Worm (Caenorhabditis elegans) whole organism, L4 larva: ENCODE data around the gene F17C11.11.

Experiments used
- F44E2.7 ChIP-seq: fragments of 200-800 bp; sonication (Bioruptor generic); IDR thresholded peaks from 2 replicates; pipeline ENCODE4 v2.1.2; 2022; ENCODE audit warnings: missing genetic modification characterization, missing compliant biosample characterization
- ZK337.2 ChIP-seq: fragments of 200-800 bp; sonication (Bioruptor generic); IDR thresholded peaks from 2 replicates; pipeline ENCODE4 v1.3.6; 2022; ENCODE audit warnings: missing genetic modification reagents, missing genetic modification characterization, missing compliant biosample characterization
- ceh-28 ChIP-seq: fragments of 150-350 bp; optimal IDR thresholded peaks from 2 replicates; lab custom pipeline; 2014; ENCODE audit warnings: missing biosample characterization, missing genetic modification reagents, missing genetic modification characterization
- ceh-82 ChIP-seq: sonication (generic microtip); optimal IDR thresholded peaks from 2 replicates; lab custom pipeline; 2017; ENCODE audit warnings: missing biosample characterization, missing genetic modification characterization
- fos-1 ChIP-seq: fragments of 150-350 bp; optimal IDR thresholded peaks from 2 replicates; lab custom pipeline; 2014; ENCODE audit warnings: missing biosample characterization, missing genetic modification characterization
- mes-2 ChIP-seq: sonication (generic microtip); optimal IDR thresholded peaks from 2 replicates; lab custom pipeline; 2016; ENCODE audit warnings: missing genotype, mild to moderate bottlenecking, missing genetic modification characterization, missing compliant biosample characterization; ENCODE audit not compliant: poor library complexity, severe bottlenecking
- nhr-11 ChIP-seq: fragments of 150-350 bp; optimal IDR thresholded peaks from 2 replicates; lab custom pipeline; 2014; ENCODE audit warnings: missing biosample characterization, missing genetic modification characterization
- nhr-25 ChIP-seq: sonication (generic microtip); optimal IDR thresholded peaks from 2 replicates; lab custom pipeline; 2017; ENCODE audit warnings: missing genetic modification characterization, mild to moderate bottlenecking, missing compliant biosample characterization, antibody characterized with exemption, moderate library complexity, borderline replicate concordance; ENCODE audit not compliant: insufficient read depth
- nhr-48 ChIP-seq: sonication (generic microtip); optimal IDR thresholded peaks from 2 replicates; lab custom pipeline; 2016; ENCODE audit warnings: mild to moderate bottlenecking, missing genetic modification characterization, missing compliant biosample characterization
- saeg-2 ChIP-seq: fragments of 200-800 bp; sonication (Bioruptor generic); IDR thresholded peaks from 2 replicates; pipeline ENCODE4 v1.3.6; 2022; ENCODE audit warnings: missing genetic modification reagents, missing genetic modification characterization, missing compliant biosample characterization
- snpc-4 ChIP-seq: fragments of 150-350 bp; optimal IDR thresholded peaks from 2 replicates; lab custom pipeline; 2014; ENCODE audit warnings: missing biosample characterization, missing genetic modification characterization
- zag-1 ChIP-seq: fragments of 150-350 bp; optimal IDR thresholded peaks from 2 replicates; lab custom pipeline; 2014; ENCODE audit warnings: missing biosample characterization, missing genetic modification characterization
- ztf-11 ChIP-seq: fragments of 150-350 bp; optimal IDR thresholded peaks from 2 replicates; lab custom pipeline; 2014; ENCODE audit warnings: missing biosample characterization, missing genetic modification characterization

DNA sequence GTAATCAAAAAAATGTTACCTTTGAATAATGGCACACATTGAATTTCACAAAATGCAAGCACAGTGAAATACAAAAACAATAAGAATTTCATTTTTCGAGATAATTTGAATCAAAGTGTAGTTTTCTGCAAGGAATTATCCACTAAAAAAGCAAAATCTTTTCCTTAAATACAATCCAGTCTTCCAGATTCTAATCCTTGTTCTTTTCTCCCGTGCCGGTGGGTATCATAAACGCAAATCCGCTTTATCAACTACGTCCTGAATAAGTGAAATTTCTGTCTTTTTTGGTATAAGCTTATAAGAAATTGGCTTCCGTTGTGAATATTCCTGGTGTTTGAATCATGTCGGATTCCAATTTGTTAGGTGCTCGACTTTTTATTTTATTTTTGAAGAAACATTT, 50.5 kb downstream of the F17C11.11 start:
- no peak for TF ChIP-seq ceh-28 (tag; lab: Kevin White, UChicago)
- TF ChIP-seq nhr-25, result no peak
- TF ChIP-seq saeg-2 (GFP tag; lab: Robert Waterston, UW), result no peak
- no peak for TF ChIP-seq ZK337.2 (GFP tag; lab: Robert Waterston, UW)
- TF ChIP-seq ztf-11, result no peak
- TF ChIP-seq ceh-82 (tag; lab: Kevin White, UChicago), result no peak
- TF ChIP-seq snpc-4 (tag; lab: Kevin White, UChicago), result no peak
- no peak for TF ChIP-seq nhr-48
- TF ChIP-seq nhr-11 (tag; lab: Kevin White, UChicago), result no peak
- TF ChIP-seq zag-1 (tag; lab: Kevin White, UChicago), result no peak
- no peak for TF ChIP-seq F44E2.7
- TF ChIP-seq mes-2, result no peak
- no peak for TF ChIP-seq fos-1
